Worm (Caenorhabditis elegans) whole organism, young adult: ENCODE data around the gene nrps-1.

Experiments
- D2030.7 ChIP-seq: fragments of 200-800 bp; sonication (Bioruptor generic); IDR thresholded peaks from 2 replicates; pipeline ENCODE4 v1.3.6; 2022; ENCODE audit warnings: missing genetic modification reagents, missing genetic modification characterization, missing compliant biosample characterization
- F33H1.4 ChIP-seq: fragments of 200-800 bp; sonication (Bioruptor generic); IDR thresholded peaks from 2 replicates; pipeline ENCODE4 v1.3.6; 2022; ENCODE audit warnings: missing genetic modification reagents, missing genetic modification characterization, missing compliant biosample characterization
- F52B5.7 ChIP-seq: sonication (generic microtip); optimal IDR thresholded peaks from 2 replicates; lab custom pipeline; 2016; ENCODE audit warnings: mild to moderate bottlenecking, missing genetic modification characterization, missing compliant biosample characterization
- F57A8.1 ChIP-seq: fragments of 200-800 bp; sonication (Bioruptor generic); optimal IDR thresholded peaks from 2 replicates; lab custom pipeline; 2018; ENCODE audit warnings: mild to moderate bottlenecking, missing genetic modification characterization, moderate library complexity, missing compliant biosample characterization
- K11D2.4 ChIP-seq: fragments of 200-800 bp; sonication (Bioruptor generic); IDR thresholded peaks from 2 replicates; pipeline ENCODE4 v1.3.6; 2022; ENCODE audit warnings: missing genetic modification reagents, missing genetic modification characterization, missing compliant biosample characterization
- T07F8.4 ChIP-seq: sonication (generic microtip); optimal IDR thresholded peaks from 2 replicates; lab custom pipeline; 2016; ENCODE audit warnings: mild to moderate bottlenecking, missing genetic modification characterization, moderate library complexity, missing compliant biosample characterization
- Y53F4B.3 ChIP-seq: fragments of 200-800 bp; sonication (Bioruptor generic); IDR thresholded peaks from 2 replicates; pipeline ENCODE4 v1.3.6; 2022; ENCODE audit warnings: missing genetic modification reagents, missing genetic modification characterization, missing compliant biosample characterization
- Y53G8AR.9 ChIP-seq: fragments of 200-800 bp; sonication (Bioruptor generic); conservative IDR thresholded peaks from 2 replicates; pipeline ENCODE4 v1.3.6; 2022; ENCODE audit warnings: missing genetic modification reagents, missing genetic modification characterization, missing compliant biosample characterization
- Y56A3A.18 ChIP-seq: fragments of 200-800 bp; sonication (Bioruptor generic); IDR thresholded peaks from 2 replicates; pipeline ENCODE4 v1.3.6; 2022; ENCODE audit warnings: missing genetic modification reagents, missing genetic modification characterization, missing compliant biosample characterization
- Y67H2A.10 ChIP-seq: fragments of 200-800 bp; sonication (Bioruptor generic); conservative IDR thresholded peaks from 2 replicates; pipeline ENCODE4 v1.3.6; 2022; ENCODE audit warnings: missing genetic modification reagents, missing genetic modification characterization, missing compliant biosample characterization
- akir-1 ChIP-seq: fragments of 200-800 bp; sonication (Bioruptor generic); optimal IDR thresholded peaks from 2 replicates; lab custom pipeline; 2018; ENCODE audit warnings: mild to moderate bottlenecking, missing genetic modification characterization, moderate library complexity, missing compliant biosample characterization
- ama-1 ChIP-seq, 3 experiments: fragments of 150-350 bp in 1 of 3; sonication (generic microtip) in 2 of 3; optimal IDR thresholded peaks; 2 replicates each; lab custom pipeline; 2014 to 2018; ENCODE audit warnings: missing biosample characterization in 2 of 3, missing genetic modification characterization in 2 of 3, missing genetic modification reagents in 2 of 3
- aptf-3 ChIP-seq: fragments of 200-800 bp; sonication (Bioruptor generic); IDR thresholded peaks from 2 replicates; pipeline ENCODE4 v1.3.6; 2022; ENCODE audit warnings: missing genetic modification characterization, missing compliant biosample characterization
- attf-5 ChIP-seq: fragments of 200-800 bp; sonication (Bioruptor generic); optimal IDR thresholded peaks from 2 replicates; lab custom pipeline; 2018; ENCODE audit warnings: mild to moderate bottlenecking, missing genetic modification characterization, missing compliant biosample characterization
- cebp-2 ChIP-seq: fragments of 200-800 bp; sonication (Bioruptor generic); IDR thresholded peaks from 2 replicates; pipeline ENCODE4 v1.3.6; 2022; ENCODE audit warnings: missing genetic modification characterization, missing compliant biosample characterization
- ceh-100 ChIP-seq: fragments of 200-800 bp; sonication (Bioruptor generic); IDR thresholded peaks from 2 replicates; pipeline ENCODE4 v1.3.6; 2022; ENCODE audit warnings: missing genetic modification reagents, missing genetic modification characterization, missing compliant biosample characterization
- ceh-27 ChIP-seq: fragments of 200-800 bp; sonication (Bioruptor generic); optimal IDR thresholded peaks from 2 replicates; lab custom pipeline; 2018; ENCODE audit warnings: mild to moderate bottlenecking, missing genetic modification characterization, moderate library complexity, missing compliant biosample characterization
- ceh-79 ChIP-seq: sonication (generic microtip); optimal IDR thresholded peaks from 2 replicates; lab custom pipeline; 2017; ENCODE audit warnings: mild to moderate bottlenecking, missing genetic modification characterization, missing compliant biosample characterization
- ceh-91 ChIP-seq: fragments of 200-800 bp; sonication (Bioruptor generic); IDR thresholded peaks from 2 replicates; pipeline ENCODE4 v1.3.6; 2022; ENCODE audit warnings: missing genetic modification reagents, missing genetic modification characterization, missing compliant biosample characterization
- chd-7 ChIP-seq: sonication (generic microtip); optimal IDR thresholded peaks from 2 replicates; lab custom pipeline; 2016; ENCODE audit warnings: mild to moderate bottlenecking, missing genetic modification characterization, moderate library complexity, missing compliant biosample characterization
- die-1 ChIP-seq: sonication (generic microtip); optimal IDR thresholded peaks from 2 replicates; lab custom pipeline; 2016; ENCODE audit warnings: missing genotype, mild to moderate bottlenecking, missing genetic modification characterization, missing compliant biosample characterization
- dox-1 ChIP-seq: fragments of 200-800 bp; sonication (Bioruptor generic); IDR thresholded peaks from 2 replicates; pipeline ENCODE4 v1.3.6; 2022; ENCODE audit warnings: missing genetic modification reagents, missing genetic modification characterization, missing compliant biosample characterization
- dpl-1 ChIP-seq: fragments of 150-350 bp; optimal IDR thresholded peaks from 2 replicates; lab custom pipeline; 2014; ENCODE audit warnings: missing biosample characterization, missing genetic modification reagents, missing genetic modification characterization
- egl-18 ChIP-seq: fragments of 200-800 bp; sonication (Bioruptor generic); IDR thresholded peaks from 2 replicates; pipeline ENCODE4 v1.3.6; 2022; ENCODE audit warnings: missing genetic modification reagents, missing genetic modification characterization, missing compliant biosample characterization
- egl-44 ChIP-seq: fragments of 200-800 bp; sonication (Bioruptor generic); IDR thresholded peaks from 2 replicates; pipeline ENCODE4 v1.3.6; 2022; ENCODE audit warnings: missing genetic modification reagents, missing genetic modification characterization, missing compliant biosample characterization
- egrh-3 ChIP-seq: fragments of 200-800 bp; sonication (Bioruptor generic); IDR thresholded peaks from 2 replicates; pipeline ENCODE4 v1.3.6; 2022; ENCODE audit warnings: missing genetic modification reagents, missing genetic modification characterization, missing compliant biosample characterization
- him-1 ChIP-seq: sonication (generic microtip); optimal IDR thresholded peaks from 2 replicates; lab custom pipeline; 2016; ENCODE audit warnings: missing genotype, missing genetic modification reagents, missing genetic modification characterization, missing compliant biosample characterization
- hmg-1.2 ChIP-seq: fragments of 200-800 bp; sonication (Bioruptor generic); IDR thresholded peaks from 2 replicates; pipeline ENCODE4 v1.3.6; 2022; ENCODE audit warnings: missing genetic modification reagents, missing genetic modification characterization, missing compliant biosample characterization
- hsf-1 ChIP-seq: fragments of 200-800 bp; sonication (Bioruptor generic); IDR thresholded peaks from 2 replicates; pipeline ENCODE4 v1.3.6; 2022; ENCODE audit warnings: missing genetic modification reagents, missing genetic modification characterization, missing compliant biosample characterization
- lin-26 ChIP-seq: fragments of 200-800 bp; sonication (Bioruptor generic); IDR thresholded peaks from 2 replicates; pipeline ENCODE4 v1.3.6; 2022; ENCODE audit warnings: missing genetic modification reagents, missing genetic modification characterization, missing compliant biosample characterization
- madf-10 ChIP-seq: sonication (generic microtip); optimal IDR thresholded peaks from 2 replicates; lab custom pipeline; 2016; ENCODE audit warnings: mild to moderate bottlenecking, missing genetic modification characterization, missing compliant biosample characterization
- madf-6 ChIP-seq: fragments of 200-800 bp; sonication (Bioruptor generic); IDR thresholded peaks from 2 replicates; pipeline ENCODE4 v1.3.6; 2022; ENCODE audit warnings: missing genetic modification reagents, missing genetic modification characterization, missing compliant biosample characterization
- madf-8 ChIP-seq: fragments of 200-800 bp; sonication (Bioruptor generic); conservative IDR thresholded peaks from 2 replicates; pipeline ENCODE4 v1.3.6; 2022; ENCODE audit warnings: missing genetic modification reagents, missing genetic modification characterization, missing compliant biosample characterization
- mcd-1 ChIP-seq: fragments of 200-800 bp; sonication (Bioruptor generic); IDR thresholded peaks from 2 replicates; pipeline ENCODE4 v1.3.6; 2022; ENCODE audit warnings: missing genetic modification reagents, missing genetic modification characterization, missing compliant biosample characterization
- mxl-1 ChIP-seq: sonication (generic microtip); optimal IDR thresholded peaks from 2 replicates; lab custom pipeline; 2016; ENCODE audit warnings: missing genetic modification characterization, missing compliant biosample characterization
- nfyb-1 ChIP-seq: fragments of 200-800 bp; sonication (Bioruptor generic); IDR thresholded peaks from 2 replicates; pipeline ENCODE4 v1.3.6; 2022; ENCODE audit warnings: missing genetic modification reagents, missing genetic modification characterization, missing compliant biosample characterization
- nhr-179 ChIP-seq: sonication (generic microtip); optimal IDR thresholded peaks from 2 replicates; lab custom pipeline; 2016; ENCODE audit warnings: mild to moderate bottlenecking, missing genetic modification characterization, missing compliant biosample characterization
- nhr-90 ChIP-seq: sonication (generic microtip); optimal IDR thresholded peaks from 2 replicates; lab custom pipeline; 2016; ENCODE audit warnings: missing genotype, mild to moderate bottlenecking, missing genetic modification characterization, missing compliant biosample characterization
- rec-8 ChIP-seq, 2 experiments: sonication (generic microtip); optimal IDR thresholded peaks; 2 replicates each; lab custom pipeline; 2016; ENCODE audit warnings: mild to moderate bottlenecking in 2 of 2, missing genetic modification characterization in 2 of 2, missing genetic modification reagents in 2 of 2, missing genotype in 2 of 2, missing biosample characterization in 1 of 2, missing compliant biosample characterization in 1 of 2, moderate library complexity in 1 of 2
- repo-1 ChIP-seq: sonication (generic microtip); optimal IDR thresholded peaks from 2 replicates; lab custom pipeline; 2017; ENCODE audit warnings: mild to moderate bottlenecking, missing genetic modification characterization, missing compliant biosample characterization
- rpc-1 ChIP-seq, 2 experiments: fragments of 150-350 bp in 1 of 2; sonication (generic microtip) in 1 of 2; optimal IDR thresholded peaks; 2 replicates each; lab custom pipeline; 2014 to 2018; ENCODE audit warnings: missing biosample characterization in 1 of 2, missing genetic modification characterization in 1 of 2, missing genetic modification reagents in 1 of 2, missing genotype in 1 of 2
- sdz-38 ChIP-seq: sonication (generic microtip); optimal IDR thresholded peaks from 2 replicates; lab custom pipeline; 2016; ENCODE audit warnings: missing genotype, missing genetic modification characterization, missing compliant biosample characterization
- snpc-3.4 ChIP-seq: sonication (generic microtip); optimal IDR thresholded peaks from 2 replicates; lab custom pipeline; 2017; ENCODE audit warnings: missing genetic modification characterization, mild to moderate bottlenecking, missing compliant biosample characterization, antibody characterized with exemption, moderate library complexity, missing genotype, missing genetic modification reagents
- tbp1 ChIP-seq: fragments of 200-800 bp; sonication (Bioruptor generic); optimal IDR thresholded peaks from 2 replicates; lab custom pipeline; 2018; ENCODE audit warnings: mild to moderate bottlenecking, missing genetic modification characterization, missing compliant biosample characterization
- ztf-18 ChIP-seq: sonication (generic microtip); optimal IDR thresholded peaks from 2 replicates; lab custom pipeline; 2016; ENCODE audit warnings: missing genotype, mild to moderate bottlenecking, missing genetic modification characterization, missing compliant biosample characterization
- ztf-22 ChIP-seq: fragments of 200-800 bp; sonication (Bioruptor generic); optimal IDR thresholded peaks from 2 replicates; lab custom pipeline; 2018; ENCODE audit warnings: mild to moderate bottlenecking, missing genetic modification characterization, moderate library complexity, missing compliant biosample characterization
- ztf-25 ChIP-seq: fragments of 200-800 bp; sonication (Bioruptor generic); IDR thresholded peaks from 2 replicates; pipeline ENCODE4 v1.3.6; 2022; ENCODE audit warnings: missing genetic modification reagents, missing genetic modification characterization, missing compliant biosample characterization
- ztf-26 ChIP-seq: sonication (generic microtip); optimal IDR thresholded peaks from 2 replicates; lab custom pipeline; 2017; ENCODE audit warnings: missing genetic modification characterization, missing compliant biosample characterization

The nrps-1 gene

DNA sequence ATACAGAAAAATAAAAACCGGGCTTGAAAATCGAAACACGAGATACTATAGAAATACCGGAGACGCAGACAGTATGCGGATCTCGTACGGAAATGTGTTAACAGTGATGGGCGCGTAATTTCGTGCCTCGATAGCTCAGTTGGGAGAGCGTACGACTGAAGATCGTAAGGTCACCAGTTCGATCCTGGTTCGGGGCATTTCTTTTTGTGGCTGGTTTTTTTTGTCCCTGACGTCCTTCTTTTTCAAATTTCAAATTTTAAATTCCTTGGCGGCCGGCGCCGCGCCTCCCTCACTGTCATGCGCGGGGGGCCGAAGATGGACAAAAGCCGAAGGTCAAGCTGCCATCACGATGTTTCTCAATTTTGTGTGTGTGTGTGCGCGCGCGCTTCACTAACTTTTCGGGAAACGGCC is 20.2 kb downstream of the nrps-1 start:
- TF ChIP-seq nhr-179 (tag; lab: Kevin White, UChicago) (no peak), tbp1 (GFP tag; lab: Kevin White, UChicago) (peak; percentile 92), madf-10 (tag; lab: Kevin White, UChicago) (peak; percentile 9), attf-5 (GFP tag; lab: Kevin White, UChicago) (peak; percentile 6), ama-1 (optimal IDR thresholded peaks at IDR 0.05; lab: Kevin White, UChicago) (no peak), ama-1 (GFP tag; optimal IDR thresholded peaks at IDR 0.05; lab: Kevin White, UChicago) (peak in 1 of 2 experiments; percentile 51), nhr-90 (tag; lab: Kevin White, UChicago) (peak; percentile 54), nfyb-1 (GFP tag; lab: Robert Waterston, UW) (peak; percentile 52; the same call in 1 of the 2 replicates), F57A8.1 (GFP tag; lab: Kevin White, UChicago) (no peak), ztf-18 (tag; lab: Kevin White, UChicago) (peak; percentile 58), egl-44 (GFP tag; lab: Robert Waterston, UW) (no peak), rec-8 (tag; optimal IDR thresholded peaks at IDR 0.05; lab: Kevin White, UChicago) (peak in 1 of 2 experiments; percentile 23), Y67H2A.10 (GFP tag; lab: Robert Waterston, UW) (no peak), T07F8.4 (tag; lab: Kevin White, UChicago) (peak; percentile 11), F52B5.7 (peak; percentile 60), rpc-1 (optimal IDR thresholded peaks at IDR 0.05; lab: Kevin White, UChicago) (peak; percentile 70), rpc-1 (tag; optimal IDR thresholded peaks at IDR 0.05; lab: Kevin White, UChicago) (peak; percentile 82), Y53F4B.3 (GFP tag; lab: Robert Waterston, UW) (no peak), ztf-22 (GFP tag; lab: Kevin White, UChicago) (no peak), Y53G8AR.9 (GFP tag; lab: Robert Waterston, UW) (peak; percentile 67), ceh-79 (tag; lab: Kevin White, UChicago) (no peak), cebp-2 (GFP tag; lab: Robert Waterston, UW) (0 out of 2 replicates have a peak, but pooled peaks have one; percentile 67), aptf-3 (no peak), repo-1 (tag; lab: Kevin White, UChicago) (no peak), K11D2.4 (GFP tag; lab: Robert Waterston, UW) (no peak), hmg-1.2 (GFP tag; lab: Robert Waterston, UW) (peak; percentile 96), dox-1 (GFP tag; lab: Robert Waterston, UW) (peak; percentile 62), egrh-3 (GFP tag; lab: Robert Waterston, UW) (0 out of 2 replicates have a peak, but pooled peaks have one; percentile 6), ceh-100 (GFP tag; lab: Robert Waterston, UW) (0 out of 2 replicates have a peak, but pooled peaks have one; percentile 50), snpc-3.4 (tag; lab: Kevin White, UChicago) (peak; percentile 68), sdz-38 (tag; lab: Kevin White, UChicago) (no peak), akir-1 (GFP tag; lab: Kevin White, UChicago) (no peak), chd-7 (tag; lab: Kevin White, UChicago) (peak; percentile 29), Y56A3A.18 (GFP tag; lab: Robert Waterston, UW) (no peak), hsf-1 (GFP tag; lab: Robert Waterston, UW) (0 out of 2 replicates have a peak, but pooled peaks have one; percentile 6), ztf-26 (tag; lab: Kevin White, UChicago) (no peak), F33H1.4 (0 out of 2 replicates have a peak, but pooled peaks have one; percentile 14), die-1 (tag; lab: Kevin White, UChicago) (peak; percentile 77), ztf-25 (GFP tag; lab: Robert Waterston, UW) (peak; percentile 87), lin-26 (GFP tag; lab: Robert Waterston, UW) (peak; percentile 79; the same call in 1 of the 2 replicates), madf-6 (GFP tag; lab: Robert Waterston, UW) (peak; percentile 54; the same call in 1 of the 2 replicates), dpl-1 (GFP tag; lab: Kevin White, UChicago) (no peak), mcd-1 (GFP tag; lab: Robert Waterston, UW) (peak; percentile 59), egl-18 (0 out of 2 replicates have a peak, but pooled peaks have one; percentile 43), him-1 (tag; lab: Kevin White, UChicago) (peak; percentile 82), ceh-27 (no peak), D2030.7 (peak; percentile 61), ceh-91 (GFP tag; lab: Robert Waterston, UW) (no peak), madf-8 (GFP tag; lab: Robert Waterston, UW) (0 out of 2 replicates have a peak, but pooled peaks have one; percentile 23), mxl-1 (tag; lab: Kevin White, UChicago) (peak; percentile 35)
